Worm (Caenorhabditis elegans) whole organism, L2 larva: ENCODE results near the gene F37C12.14.

Experiments
- C34F6.9 ChIP-seq: fragments of 150-350 bp; optimal IDR thresholded peaks from 2 replicates; lab custom pipeline; 2014; ENCODE audit warnings: missing biosample characterization, missing genetic modification characterization
- F13H6.1 ChIP-seq: sonication (generic microtip); optimal IDR thresholded peaks from 2 replicates; lab custom pipeline; 2016; ENCODE audit warnings: missing genetic modification characterization, missing compliant biosample characterization
- R02D3.7 ChIP-seq: fragments of 150-350 bp; optimal IDR thresholded peaks from 2 replicates; lab custom pipeline; 2014; ENCODE audit warnings: missing biosample characterization, missing genetic modification characterization
- Y55F3AM.14 ChIP-seq: fragments of 200-800 bp; sonication (Bioruptor generic); optimal IDR thresholded peaks from 2 replicates; lab custom pipeline; 2018; ENCODE audit warnings: mild to moderate bottlenecking, missing genetic modification characterization, missing compliant biosample characterization
- ZK546.5 ChIP-seq: sonication (generic microtip); optimal IDR thresholded peaks from 2 replicates; lab custom pipeline; 2017; ENCODE audit warnings: missing biosample characterization, missing genetic modification characterization
- alr-1 ChIP-seq: fragments of 150-350 bp; optimal IDR thresholded peaks from 2 replicates; lab custom pipeline; 2014; ENCODE audit warnings: missing biosample characterization, missing genetic modification characterization
- ama-1 ChIP-seq: fragments of 150-350 bp; optimal IDR thresholded peaks from 2 replicates; lab custom pipeline; 2018; ENCODE audit warnings: inconsistent platforms
- blmp-1 ChIP-seq: sonication (generic microtip); optimal IDR thresholded peaks from 2 replicates; lab custom pipeline; 2017; ENCODE audit warnings: missing genetic modification characterization, mild to moderate bottlenecking, missing compliant biosample characterization, antibody characterized with exemption, moderate library complexity; ENCODE audit not compliant: insufficient read depth
- crh-2 ChIP-seq: sonication (generic microtip); optimal IDR thresholded peaks from 2 replicates; lab custom pipeline; 2017; ENCODE audit warnings: missing biosample characterization, missing genetic modification characterization
- elt-3 ChIP-seq: sonication (generic microtip); optimal IDR thresholded peaks from 2 replicates; lab custom pipeline; 2017; ENCODE audit warnings: missing biosample characterization, missing genetic modification characterization
- fos-1 ChIP-seq: fragments of 150-350 bp; optimal IDR thresholded peaks from 2 replicates; lab custom pipeline; 2014; ENCODE audit warnings: missing biosample characterization, missing genetic modification characterization
- gmeb-1 ChIP-seq: fragments of 150-350 bp; optimal IDR thresholded peaks from 2 replicates; lab custom pipeline; 2014; ENCODE audit warnings: missing biosample characterization, missing genetic modification characterization
- lin-11 ChIP-seq: fragments of 150-350 bp; sonication (generic microtip); optimal IDR thresholded peaks from 2 replicates; lab custom pipeline; 2014; ENCODE audit warnings: missing biosample characterization, missing genetic modification characterization, inconsistent platforms, mixed read lengths
- lin-13 ChIP-seq: fragments of 150-350 bp; optimal IDR thresholded peaks from 2 replicates; lab custom pipeline; 2014; ENCODE audit warnings: missing biosample characterization, missing genetic modification reagents, missing genetic modification characterization
- lsy-2 ChIP-seq, 2 experiments: fragments of 150-350 bp in 1 of 2; sonication (generic microtip) in 1 of 2; optimal IDR thresholded peaks; 2 replicates each; lab custom pipeline; 2014 to 2017; ENCODE audit warnings: missing biosample characterization in 2 of 2, missing genetic modification characterization in 2 of 2
- mbf-1 ChIP-seq: sonication (generic microtip); optimal IDR thresholded peaks from 2 replicates; lab custom pipeline; 2017; ENCODE audit warnings: missing biosample characterization, missing genetic modification characterization
- mdl-1 ChIP-seq, 2 experiments: fragments of 150-350 bp in 1 of 2; sonication (generic microtip) in 1 of 2; optimal IDR thresholded peaks; 2 replicates each; lab custom pipeline; 2017; ENCODE audit warnings: missing biosample characterization in 2 of 2, missing genetic modification characterization in 2 of 2
- nhr-11 ChIP-seq: fragments of 150-350 bp; optimal IDR thresholded peaks from 2 replicates; lab custom pipeline; 2014; ENCODE audit warnings: missing biosample characterization, missing genetic modification characterization
- nhr-12 ChIP-seq: fragments of 150-350 bp; optimal IDR thresholded peaks from 2 replicates; lab custom pipeline; 2014; ENCODE audit warnings: missing biosample characterization, missing genetic modification characterization
- nhr-129 ChIP-seq: fragments of 150-350 bp; optimal IDR thresholded peaks from 2 replicates; lab custom pipeline; 2014; ENCODE audit warnings: missing biosample characterization, missing genetic modification characterization
- nhr-21 ChIP-seq: fragments of 150-350 bp; optimal IDR thresholded peaks from 2 replicates; lab custom pipeline; 2014; ENCODE audit warnings: missing biosample characterization, missing genetic modification characterization
- nhr-23 ChIP-seq: fragments of 150-350 bp; optimal IDR thresholded peaks from 2 replicates; lab custom pipeline; 2014; ENCODE audit warnings: missing biosample characterization, missing genetic modification reagents, missing genetic modification characterization
- nhr-237 ChIP-seq: fragments of 150-350 bp; optimal IDR thresholded peaks from 2 replicates; lab custom pipeline; 2014; ENCODE audit warnings: missing biosample characterization, missing genetic modification characterization
- nhr-25 ChIP-seq: fragments of 150-350 bp; sonication (generic microtip); optimal IDR thresholded peaks from 3 replicates; lab custom pipeline; 2014; ENCODE audit warnings: missing biosample characterization, missing genetic modification characterization
- nhr-6 ChIP-seq: fragments of 150-350 bp; optimal IDR thresholded peaks from 2 replicates; lab custom pipeline; 2014; ENCODE audit warnings: missing biosample characterization, missing genetic modification characterization
- sem-4 ChIP-seq: fragments of 150-350 bp; optimal IDR thresholded peaks from 2 replicates; lab custom pipeline; 2014; ENCODE audit warnings: missing biosample characterization, missing genetic modification reagents, missing genetic modification characterization
- skn-1 ChIP-seq: sonication (generic microtip); optimal IDR thresholded peaks from 2 replicates; lab custom pipeline; 2017; ENCODE audit warnings: missing biosample characterization, missing genetic modification characterization
- sma-3 ChIP-seq: sonication (generic microtip); optimal IDR thresholded peaks from 2 replicates; lab custom pipeline; 2016; ENCODE audit warnings: missing genetic modification reagents, missing genetic modification characterization, missing compliant biosample characterization
- sma-9 ChIP-seq, 2 experiments: fragments of 150-350 bp in 1 of 2; sonication (generic microtip) in 1 of 2; optimal IDR thresholded peaks; 2 replicates each; lab custom pipeline; 2014 to 2016; ENCODE audit warnings: missing genetic modification characterization in 2 of 2, mild to moderate bottlenecking in 1 of 2, missing biosample characterization in 1 of 2, missing compliant biosample characterization in 1 of 2, missing genetic modification reagents in 1 of 2, moderate library complexity in 1 of 2
- unc-39 ChIP-seq: fragments of 150-350 bp; optimal IDR thresholded peaks from 2 replicates; lab custom pipeline; 2014; ENCODE audit warnings: missing biosample characterization, missing genetic modification characterization
- unc-55 ChIP-seq: fragments of 150-350 bp; sonication (generic microtip); optimal IDR thresholded peaks from 3 replicates; lab custom pipeline; 2014; ENCODE audit warnings: missing biosample characterization, missing genetic modification reagents, missing genetic modification characterization
- unc-62 ChIP-seq: fragments of 150-350 bp; optimal IDR thresholded peaks from 2 replicates; lab custom pipeline; 2014; ENCODE audit warnings: missing biosample characterization, missing genetic modification reagents, missing genetic modification characterization
- zag-1 ChIP-seq: fragments of 150-350 bp; optimal IDR thresholded peaks from 2 replicates; lab custom pipeline; 2014; ENCODE audit warnings: missing biosample characterization, missing genetic modification characterization
- ztf-1 ChIP-seq: fragments of 200-800 bp; sonication (Bioruptor generic); conservative IDR thresholded peaks from 2 replicates; pipeline ENCODE4 v1.3.6; 2022; ENCODE audit warnings: missing genetic modification characterization, missing compliant biosample characterization
- ztf-4 ChIP-seq: fragments of 150-350 bp; optimal IDR thresholded peaks from 2 replicates; lab custom pipeline; 2014; ENCODE audit warnings: missing biosample characterization, missing genetic modification characterization

Gene F37C12.14

DNA sequence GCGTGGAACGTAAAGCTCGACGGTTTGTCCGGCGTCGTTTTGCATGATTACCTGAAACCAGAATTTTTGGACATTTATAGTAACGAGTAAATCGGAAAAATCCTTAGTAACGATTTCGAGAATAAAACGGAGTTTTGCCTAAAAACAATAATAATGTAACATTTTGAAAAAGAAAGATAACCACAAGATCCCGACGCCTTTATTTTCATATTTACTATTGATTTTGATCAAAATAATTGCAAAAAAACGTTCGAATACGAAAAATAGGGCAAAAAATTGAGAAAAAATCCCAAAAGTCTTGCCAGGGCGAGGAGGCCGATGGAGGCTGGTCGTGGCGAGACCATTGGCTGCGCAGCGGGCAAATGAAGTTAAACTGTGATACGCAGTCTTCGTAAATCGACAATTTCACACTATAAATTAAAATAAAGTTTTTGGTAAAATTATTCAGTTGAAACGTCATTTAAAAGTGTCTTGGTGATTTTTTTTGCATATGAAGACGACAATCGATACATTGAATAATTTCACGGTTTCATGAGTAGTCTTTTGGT lies 4.3 kb upstream of the F37C12.14 start, which contains the start of gene rps-21 (continued):
- peak; percentile 82 for TF ChIP-seq gmeb-1 (tag; lab: Kevin White, UChicago)
- no peak for TF ChIP-seq alr-1 (tag; lab: Kevin White, UChicago)
- TF ChIP-seq ZK546.5 (tag; lab: Kevin White, UChicago), result peak; percentile 74
- peak; percentile 79 for TF ChIP-seq crh-2 (tag; lab: Kevin White, UChicago)
- no peak for TF ChIP-seq unc-39
- no peak for TF ChIP-seq ztf-4 (tag; lab: Kevin White, UChicago)
- peak; percentile 79 for TF ChIP-seq nhr-25
- no peak for TF ChIP-seq mbf-1 (tag; lab: Kevin White, UChicago)
- TF ChIP-seq lin-11, result peak; percentile 80
- peak; percentile 85 for TF ChIP-seq R02D3.7 (tag; lab: Kevin White, UChicago)
- no peak for TF ChIP-seq Y55F3AM.14 (GFP tag; lab: Kevin White, UChicago)
- TF ChIP-seq F13H6.1 (tag; lab: Kevin White, UChicago), result peak; percentile 58
- peak; percentile 44 for TF ChIP-seq nhr-6 (tag; lab: Kevin White, UChicago)
- peak; percentile 67 for TF ChIP-seq sma-9 (GFP tag; optimal IDR thresholded peaks at IDR 0.05; lab: Kevin White, UChicago)
- TF ChIP-seq sma-9 (tag; optimal IDR thresholded peaks at IDR 0.05; lab: Kevin White, UChicago), result no peak
- TF ChIP-seq ztf-1, result no peak
- peak; percentile 38 for TF ChIP-seq zag-1 (tag; lab: Kevin White, UChicago)
- TF ChIP-seq nhr-21 (tag; lab: Kevin White, UChicago), result peak; percentile 57
- TF ChIP-seq mdl-1 (tag; optimal IDR thresholded peaks at IDR 0.05; lab: Kevin White, UChicago), result peak in 1 of 2 experiments; percentile 17

DNA sequence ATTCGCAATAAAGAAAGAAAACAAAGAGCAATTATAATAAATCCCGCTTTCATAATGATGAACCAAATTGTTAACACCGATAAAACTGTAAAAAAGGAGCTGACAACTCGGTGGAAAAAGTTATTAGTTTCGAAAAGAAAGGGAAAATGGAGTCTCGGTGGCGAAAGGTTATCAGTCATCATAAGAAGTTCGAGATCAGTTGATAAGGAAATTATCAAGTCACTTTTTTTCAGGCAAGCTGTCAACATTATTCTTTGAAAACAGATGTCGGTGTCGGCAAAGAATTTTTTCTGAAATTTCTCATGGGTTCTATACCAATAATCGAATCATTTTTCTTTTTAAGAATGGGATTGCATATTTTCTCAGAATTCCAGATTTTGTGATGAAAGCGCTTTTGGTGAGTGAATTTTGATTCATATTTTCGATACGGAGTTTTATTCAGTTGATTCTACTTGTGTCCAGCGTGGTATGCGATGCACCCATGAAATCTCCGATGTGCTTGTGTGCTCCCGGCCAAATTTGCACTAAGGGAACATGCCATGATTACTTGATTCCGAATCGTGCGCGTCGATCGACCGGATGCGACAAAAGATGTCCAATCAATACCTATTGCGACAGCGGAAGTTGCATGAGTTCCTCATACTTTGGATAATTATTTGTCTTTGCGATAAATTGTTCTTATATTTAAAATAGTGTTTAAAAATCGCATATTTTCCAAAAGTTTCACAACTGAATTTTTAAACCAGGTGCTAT lies 3.1 kb upstream of the F37C12.14 start, which contains the start of the genes F37C12.21 and F37C12.10:
Gene F37C12.21, plus strand, starts transcription at position 58 of the 753 bp plus-strand sequence.
Gene F37C12.10, minus strand, starts transcription at position 85 of the 753 bp plus-strand sequence.
- TF ChIP-seq F13H6.1 (tag; lab: Kevin White, UChicago), result no peak
- TF ChIP-seq ZK546.5 (tag; lab: Kevin White, UChicago), result no peak
- no peak for TF ChIP-seq nhr-12 (tag; lab: Kevin White, UChicago)
- TF ChIP-seq fos-1, result peak; percentile 59

DNA sequence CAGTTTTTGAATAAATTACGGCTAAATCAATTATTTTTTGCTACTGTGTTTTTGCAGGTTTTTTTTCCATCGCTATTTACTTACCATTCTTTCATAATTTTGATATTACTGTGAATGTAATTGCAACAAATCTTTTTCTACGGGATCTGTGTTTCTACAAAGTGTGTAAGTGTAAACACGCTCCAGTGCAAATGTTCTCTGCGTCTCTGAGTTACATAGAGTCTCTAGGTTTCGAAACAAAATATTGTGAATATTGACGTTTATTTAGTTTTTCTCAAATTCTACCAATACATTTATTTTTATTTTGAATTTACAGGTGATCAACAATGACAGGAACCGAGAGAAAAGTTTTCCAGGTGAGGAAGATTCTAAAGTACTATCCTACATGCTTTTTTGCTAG lies 1.4 kb downstream of the F37C12.14 start, which contains the start of gene yju-2:
Gene yju-2, plus strand, starts transcription at position 315 of the 400 bp plus-strand sequence.
- TF ChIP-seq sem-4 (tag; lab: Kevin White, UChicago) (peak; percentile 47), gmeb-1 (tag; lab: Kevin White, UChicago) (peak; percentile 59), C34F6.9 (tag; lab: Kevin White, UChicago) (peak; percentile 92), nhr-129 (tag; lab: Kevin White, UChicago) (peak; percentile 82), F13H6.1 (tag; lab: Kevin White, UChicago) (peak; percentile 35), lin-11 (no peak), nhr-21 (tag; lab: Kevin White, UChicago) (peak; percentile 32), ztf-4 (tag; lab: Kevin White, UChicago) (peak; percentile 36), lin-13 (peak; percentile 36), nhr-23 (tag; lab: Kevin White, UChicago) (no peak), unc-62 (GFP tag; lab: Kevin White, UChicago) (no peak), blmp-1 (tag; lab: Kevin White, UChicago) (no peak), nhr-25 (peak; percentile 54), skn-1 (tag; lab: Kevin White, UChicago) (peak; percentile 15), crh-2 (tag; lab: Kevin White, UChicago) (peak; percentile 67), nhr-11 (tag; lab: Kevin White, UChicago) (no peak), lsy-2 (tag; optimal IDR thresholded peaks at IDR 0.05; lab: Kevin White, UChicago) (peak; percentile 29 to 82), sma-9 (GFP tag; optimal IDR thresholded peaks at IDR 0.05; lab: Kevin White, UChicago) (peak; percentile 49), sma-9 (tag; optimal IDR thresholded peaks at IDR 0.05; lab: Kevin White, UChicago) (no peak), nhr-237 (tag; lab: Kevin White, UChicago) (no peak), ZK546.5 (tag; lab: Kevin White, UChicago) (no peak), nhr-6 (tag; lab: Kevin White, UChicago) (no peak), unc-55 (GFP tag; lab: Kevin White, UChicago) (peak; percentile 87), fos-1 (peak; percentile 32), R02D3.7 (tag; lab: Kevin White, UChicago) (no peak), sma-3 (GFP tag; lab: Kevin White, UChicago) (peak; percentile 34), elt-3 (tag; lab: Kevin White, UChicago) (no peak), alr-1 (tag; lab: Kevin White, UChicago) (no peak), ama-1 (peak; percentile 15)
